Fruit fly (Drosophila melanogaster): ENCODE results near the gene CG3626.
A peak's percentile ranks its signal among the peaks of the same experiment; 100 is the strongest.
"Not testable (repeated sequence)": the region's sequence is repeated elsewhere in the genome, so short reads cannot be mapped to it uniquely, and the experiment has no call there.

Gene CG3626

DNA sequence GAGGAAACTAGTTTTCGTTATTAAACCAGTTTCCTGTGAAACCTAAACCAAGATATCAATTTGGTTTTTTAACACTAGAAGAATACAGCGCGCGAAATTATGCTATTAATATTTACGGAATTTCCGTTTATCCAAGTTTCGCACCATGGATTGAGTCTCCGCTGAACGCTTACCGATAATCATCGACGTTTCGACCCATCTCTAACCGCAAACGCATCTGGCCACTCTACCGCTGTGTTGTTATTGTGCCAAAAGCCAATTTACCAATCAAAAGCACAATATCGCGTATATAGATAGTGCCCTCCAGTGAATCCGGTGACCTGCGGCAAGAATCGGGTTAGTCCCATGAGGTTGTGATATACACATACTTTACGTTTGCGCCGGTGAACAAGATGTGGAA is at the start of gene CG3626:
TSS of gene CG3626 (plus strand) at position 222 of the 400 bp plus-strand sequence.
- TF ChIP-seq toe (GFP tag; optimal IDR thresholded peaks at IDR 0.05) (no peak), bab1 (GFP tag; optimal IDR thresholded peaks at IDR 0.05) (peak; percentile 53), CG7101 (tag; optimal IDR thresholded peaks at IDR 0.05) (peak; percentile 37)

DNA sequence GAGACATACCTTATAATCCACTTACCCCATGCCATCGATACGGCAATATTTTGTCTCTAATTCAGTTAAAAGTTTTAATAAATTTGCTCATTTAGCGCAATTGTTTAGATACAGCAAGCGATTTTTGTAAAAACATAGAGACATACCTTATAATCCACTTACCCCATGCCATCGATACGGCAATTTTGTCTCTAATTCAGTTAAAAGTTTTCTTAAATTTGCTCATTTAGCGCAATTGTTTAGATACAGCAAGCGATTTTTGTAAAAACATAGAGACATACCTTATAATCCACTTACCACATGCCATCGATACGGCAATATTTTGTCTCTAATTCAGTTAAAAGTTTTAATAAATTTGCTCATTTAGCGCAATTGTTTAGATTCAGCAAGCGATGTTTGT is 47.5 kb upstream of the CG3626 start, which contains the start of gene mei-9:
TSS of gene mei-9 (minus strand) at position 101 of the 400 bp plus-strand sequence.
- TF ChIP-seq kay (GFP tag; ENCODE audit: borderline replicate concordance); pad (GFP tag; optimal IDR thresholded peaks at IDR 0.05); CG11617 (GFP tag; optimal IDR thresholded peaks at IDR 0.05): not testable (repeated sequence)

DNA sequence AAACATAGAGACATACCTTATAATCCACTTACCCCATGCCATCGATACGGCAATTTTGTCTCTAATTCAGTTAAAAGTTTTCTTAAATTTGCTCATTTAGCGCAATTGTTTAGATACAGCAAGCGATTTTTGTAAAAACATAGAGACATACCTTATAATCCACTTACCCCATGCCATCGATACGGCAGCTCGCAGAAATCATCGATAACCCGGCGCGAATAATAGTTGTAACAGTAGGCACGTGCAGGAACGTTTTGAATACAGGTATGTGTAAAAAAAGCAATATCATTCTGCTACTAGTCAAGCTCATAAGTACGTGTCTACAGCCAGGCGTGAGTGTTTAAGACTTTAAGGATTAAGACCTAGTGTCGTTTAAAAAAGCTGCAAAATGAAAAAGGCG is 47.0 kb upstream of the CG3626 start, which contains the start of gene NO66:
TSS of gene NO66 (plus strand) at position 199 of the 400 bp plus-strand sequence.
- TF ChIP-seq Mnt (GFP tag; optimal IDR thresholded peaks at IDR 0.05), result peak; percentile 67

DNA sequence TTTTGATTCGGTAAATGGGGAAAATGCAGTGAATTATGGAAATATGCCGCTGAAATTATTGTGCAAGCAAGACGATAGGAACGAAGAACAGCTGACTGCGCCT is 44.2 kb upstream of the CG3626 start, which contains the start of gene mRpL33:
TSS of gene mRpL33 (minus strand) at position 101 of the 103 bp plus-strand sequence.
- TF ChIP-seq Clk (GFP tag; optimal IDR thresholded peaks at IDR 0.05) (no peak), tj (GFP tag; optimal IDR thresholded peaks at IDR 0.05) (no peak), CG7101 (tag; optimal IDR thresholded peaks at IDR 0.05) (no peak), CG12768 (GFP tag; optimal IDR thresholded peaks at IDR 0.05) (no peak), pad (GFP tag; optimal IDR thresholded peaks at IDR 0.05) (no peak), CG11617 (GFP tag; optimal IDR thresholded peaks at IDR 0.05) (no peak)

DNA sequence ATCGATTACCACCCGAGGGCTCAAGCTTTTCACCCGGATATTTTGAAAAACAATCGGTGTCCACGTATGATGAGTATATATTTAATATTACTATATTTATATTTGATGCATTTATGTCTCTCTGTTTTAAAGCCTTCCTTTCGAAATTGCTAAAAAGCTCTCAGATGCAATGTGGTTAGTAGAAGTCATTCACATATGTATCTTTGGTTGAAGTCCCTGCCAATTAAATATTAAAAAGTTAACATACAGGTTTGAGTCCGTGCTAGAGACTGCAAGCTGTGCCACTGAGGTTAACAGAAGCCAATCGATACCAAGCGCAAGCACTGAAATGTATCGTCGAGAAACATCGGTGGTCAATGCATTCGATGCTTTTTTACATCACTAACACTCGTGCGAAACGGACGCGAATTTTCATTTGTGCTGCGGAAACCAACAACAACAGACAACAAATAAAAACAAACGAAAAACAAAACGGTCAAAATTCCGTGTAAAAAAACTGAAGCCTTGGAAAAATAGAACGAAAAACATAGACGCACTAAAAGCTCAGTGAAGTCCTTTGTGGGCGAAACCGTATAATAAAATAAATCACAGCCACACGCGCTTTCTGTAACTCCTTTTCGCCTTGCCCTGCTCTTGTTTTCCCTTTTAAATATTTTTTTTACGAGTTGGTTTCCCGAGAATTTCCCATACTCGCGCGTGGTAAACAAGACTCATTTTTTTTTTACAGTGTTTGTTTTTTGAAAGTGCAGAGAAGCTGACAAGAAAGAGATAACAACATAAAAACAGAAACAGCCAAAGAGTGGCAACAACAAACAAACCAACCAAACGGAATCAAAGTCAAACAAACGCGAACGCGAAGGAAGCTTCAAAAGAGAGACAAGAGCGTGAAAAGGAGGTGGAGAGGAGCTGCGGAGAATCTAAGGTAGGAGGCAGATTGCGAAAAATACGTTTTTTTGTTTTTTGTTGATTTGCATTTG is 43.7 kb upstream of the CG3626 start, which contains the start of gene norpA:
TSS of gene norpA (plus strand) at position 393 of the 977 bp plus-strand sequence.
- TF ChIP-seq Hr96 (GFP tag; optimal IDR thresholded peaks at IDR 0.05) (no peak), CG5204 (GFP tag; optimal IDR thresholded peaks at IDR 0.05) (no peak), CG7101 (tag; optimal IDR thresholded peaks at IDR 0.05) (peak; percentile 36), CG33017 (tag; optimal IDR thresholded peaks at IDR 0.05) (no peak), bab1 (GFP tag; optimal IDR thresholded peaks at IDR 0.05) (peak; percentile 43), ovo (GFP tag; optimal IDR thresholded peaks at IDR 0.05) (no peak), CG14711 (tag; optimal IDR thresholded peaks at IDR 0.05) (no peak), pad (GFP tag; optimal IDR thresholded peaks at IDR 0.05) (no peak), tj (GFP tag; optimal IDR thresholded peaks at IDR 0.05) (no peak), CG7045 (GFP tag; optimal IDR thresholded peaks at IDR 0.05) (no peak), kay (GFP tag; ENCODE audit: borderline replicate concordance) (no peak), CG12768 (GFP tag; optimal IDR thresholded peaks at IDR 0.05) (no peak), cic (GFP tag; optimal IDR thresholded peaks at IDR 0.05) (no peak), Clk (GFP tag; optimal IDR thresholded peaks at IDR 0.05) (no peak), CG1620 (GFP tag; optimal IDR thresholded peaks at IDR 0.05) (no peak), Mnt (GFP tag; optimal IDR thresholded peaks at IDR 0.05) (peak; percentile 66), toe (GFP tag; optimal IDR thresholded peaks at IDR 0.05) (no peak), CG11617 (GFP tag; optimal IDR thresholded peaks at IDR 0.05) (peak; percentile 40), Crg-1 (GFP tag; optimal IDR thresholded peaks at IDR 0.05) (no peak)

DNA sequence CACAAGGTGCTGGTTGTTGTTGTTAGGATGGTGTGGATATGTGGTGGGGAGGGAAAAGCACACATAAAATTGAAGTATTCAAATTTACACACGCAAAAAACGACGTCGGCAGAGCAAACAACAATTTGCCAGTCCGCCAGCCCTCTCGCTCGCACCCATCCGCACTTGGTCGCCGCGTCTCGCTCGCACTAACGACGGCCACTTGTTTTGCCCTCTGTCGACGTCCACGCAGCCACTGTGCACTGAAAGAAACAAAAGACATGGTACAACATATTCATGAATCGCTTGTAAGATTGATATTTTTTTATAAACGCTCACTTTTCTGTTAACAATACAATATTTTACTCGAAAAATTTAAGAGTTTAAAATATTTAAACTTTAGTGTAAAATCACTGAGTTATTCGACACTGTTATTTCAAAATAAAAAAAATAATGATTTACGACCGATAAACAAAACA is 42.3 kb upstream of the CG3626 start:
- TF ChIP-seq CG14711 (tag; optimal IDR thresholded peaks at IDR 0.05) (peak; percentile 74), CG12768 (GFP tag; optimal IDR thresholded peaks at IDR 0.05) (no peak), Hr96 (GFP tag; optimal IDR thresholded peaks at IDR 0.05) (peak; percentile 36), Clk (GFP tag; optimal IDR thresholded peaks at IDR 0.05) (peak; percentile 9), CG33017 (tag; optimal IDR thresholded peaks at IDR 0.05) (peak; percentile 35), ovo (GFP tag; optimal IDR thresholded peaks at IDR 0.05) (no peak), Mnt (GFP tag; optimal IDR thresholded peaks at IDR 0.05) (no peak), CG1620 (GFP tag; optimal IDR thresholded peaks at IDR 0.05) (peak; percentile 19), CG7045 (GFP tag; optimal IDR thresholded peaks at IDR 0.05) (peak; percentile 63), bab1 (GFP tag; optimal IDR thresholded peaks at IDR 0.05) (peak; percentile 77), cic (GFP tag; optimal IDR thresholded peaks at IDR 0.05) (no peak), toe (GFP tag; optimal IDR thresholded peaks at IDR 0.05) (peak; percentile 24), tj (GFP tag; optimal IDR thresholded peaks at IDR 0.05) (peak; percentile 30), kay (GFP tag; ENCODE audit: borderline replicate concordance) (no peak), CG11617 (GFP tag; optimal IDR thresholded peaks at IDR 0.05) (peak; percentile 71), pad (GFP tag; optimal IDR thresholded peaks at IDR 0.05) (peak; percentile 8), CG5204 (GFP tag; optimal IDR thresholded peaks at IDR 0.05) (peak; percentile 68), Crg-1 (GFP tag; optimal IDR thresholded peaks at IDR 0.05) (no peak), CG7101 (tag; optimal IDR thresholded peaks at IDR 0.05) (peak; percentile 75), cnc (optimal IDR thresholded peaks at IDR 0.05) (no peak)

DNA sequence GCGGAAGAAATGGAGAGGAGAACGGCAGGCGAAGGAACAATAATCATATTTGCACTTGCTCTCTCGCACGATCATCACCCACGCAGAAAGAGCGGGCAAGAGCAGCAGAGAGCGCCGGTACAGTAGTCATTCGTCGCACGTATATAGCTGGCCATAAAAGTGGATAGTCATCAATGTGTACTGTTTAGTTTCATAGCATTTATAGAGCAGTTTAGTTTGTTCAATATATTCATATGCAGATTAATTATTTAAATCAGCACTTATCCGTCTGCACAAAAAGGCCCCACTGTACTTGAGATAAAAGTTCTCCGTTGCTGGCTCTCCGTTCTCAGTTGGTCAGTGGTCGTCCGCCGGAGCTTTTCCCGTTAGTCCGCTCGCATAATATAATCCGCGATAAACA is 41.4 kb upstream of the CG3626 start:
- peak in 1 of 2 experiments; percentile 7 for TF ChIP-seq cnc (optimal IDR thresholded peaks at IDR 0.05)
- peak; percentile 100 for TF ChIP-seq Hr96 (GFP tag; optimal IDR thresholded peaks at IDR 0.05)
- peak; percentile 97 for TF ChIP-seq pad (GFP tag; optimal IDR thresholded peaks at IDR 0.05)
- peak; percentile 98 for TF ChIP-seq toe (GFP tag; optimal IDR thresholded peaks at IDR 0.05)
- TF ChIP-seq CG14711 (tag; optimal IDR thresholded peaks at IDR 0.05), result peak; percentile 99
- peak; percentile 97 for TF ChIP-seq Mnt (GFP tag; optimal IDR thresholded peaks at IDR 0.05)
- peak; percentile 98 for TF ChIP-seq Clk (GFP tag; optimal IDR thresholded peaks at IDR 0.05)
- peak; percentile 96 for TF ChIP-seq kay (GFP tag; ENCODE audit: borderline replicate concordance)
- peak; percentile 100 for TF ChIP-seq bab1 (GFP tag; optimal IDR thresholded peaks at IDR 0.05)
- TF ChIP-seq CG7045 (GFP tag; optimal IDR thresholded peaks at IDR 0.05), result peak; percentile 98
- peak; percentile 100 for TF ChIP-seq CG7101 (tag; optimal IDR thresholded peaks at IDR 0.05)
- peak; percentile 98 for TF ChIP-seq CG33017 (tag; optimal IDR thresholded peaks at IDR 0.05)
- peak; percentile 99 for TF ChIP-seq CG11617 (GFP tag; optimal IDR thresholded peaks at IDR 0.05)
- TF ChIP-seq ovo (GFP tag; optimal IDR thresholded peaks at IDR 0.05), result peak; percentile 98
- peak; percentile 98 for TF ChIP-seq CG5204 (GFP tag; optimal IDR thresholded peaks at IDR 0.05)
- peak; percentile 100 for TF ChIP-seq CG1620 (GFP tag; optimal IDR thresholded peaks at IDR 0.05)
- peak; percentile 96 for TF ChIP-seq tj (GFP tag; optimal IDR thresholded peaks at IDR 0.05)
- TF ChIP-seq cic (GFP tag; optimal IDR thresholded peaks at IDR 0.05), result peak; percentile 92
- TF ChIP-seq CG12768 (GFP tag; optimal IDR thresholded peaks at IDR 0.05), result peak; percentile 99
- peak; percentile 99 for TF ChIP-seq Crg-1 (GFP tag; optimal IDR thresholded peaks at IDR 0.05)
